Worm (Caenorhabditis elegans): Measurements from ENCODE around the gene C17G10.13.

The C17G10.13 gene

DNA sequence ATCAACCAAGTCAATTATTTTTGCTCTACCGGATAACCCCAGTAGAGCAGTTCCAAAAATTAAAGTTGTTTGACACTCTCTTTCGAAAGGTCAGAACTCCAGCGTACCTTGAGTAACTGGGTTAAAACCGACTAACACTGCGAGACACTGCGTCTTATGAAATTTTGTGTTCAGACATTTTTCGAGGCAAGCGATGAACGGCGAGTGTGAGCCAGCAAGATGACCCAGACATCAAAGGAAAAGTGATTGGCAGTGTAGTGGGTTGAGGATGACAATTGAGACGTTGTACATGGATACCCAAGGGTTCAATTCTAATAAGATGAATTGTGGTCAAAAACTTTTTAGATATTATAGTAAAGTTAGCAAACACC, 45.5 kb downstream of the C17G10.13 start (continued):
- TF ChIP-seq Y5F2A.4 (GFP tag; optimal IDR thresholded peaks at IDR 0.05) (no peak), aha-1 (tag) (peak; percentile 48), dve-1 (tag; optimal IDR thresholded peaks at IDR 0.05; ENCODE audit: insufficient read depth) (peak; percentile 96), fos-1 (tag; optimal IDR thresholded peaks at IDR 0.05) (no peak), lin-15B (tag; optimal IDR thresholded peaks at IDR 0.05) (no peak), ZK546.5 (tag; optimal IDR thresholded peaks at IDR 0.05) (no peak), dmd-9 (GFP tag; IDR thresholded peaks at IDR 0.05) (peak; percentile 62; the same call in 1 of the 2 replicates), mep-1 (tag; optimal IDR thresholded peaks at IDR 0.05) (peak; percentile 76), pha-4 (GFP tag; IDR thresholded peaks at IDR 0.05) (peak; percentile 16; the same call in 1 of the 2 replicates), pha-4 (tag; optimal IDR thresholded peaks at IDR 0.05) (no peak), ceh-20 (GFP tag; IDR thresholded peaks at IDR 0.05) (peak; percentile 46), snpc-4 (tag; optimal IDR thresholded peaks at IDR 0.05) (peak; percentile 92), F49E8.2 (tag; optimal IDR thresholded peaks at IDR 0.05; ENCODE audit: borderline replicate concordance) (no peak), ztf-11 (tag; optimal IDR thresholded peaks at IDR 0.05) (no peak), hmg-1.1 (GFP tag; IDR thresholded peaks at IDR 0.05) (peak; percentile 8; the same call in 1 of the 2 replicates), nhr-102 (tag; optimal IDR thresholded peaks at IDR 0.05) (peak; percentile 10), arid-1 (GFP tag; conservative IDR thresholded peaks at IDR 0.05) (peak; percentile 74), dmd-6 (GFP tag; IDR thresholded peaks at IDR 0.05) (peak; percentile 80)

DNA sequence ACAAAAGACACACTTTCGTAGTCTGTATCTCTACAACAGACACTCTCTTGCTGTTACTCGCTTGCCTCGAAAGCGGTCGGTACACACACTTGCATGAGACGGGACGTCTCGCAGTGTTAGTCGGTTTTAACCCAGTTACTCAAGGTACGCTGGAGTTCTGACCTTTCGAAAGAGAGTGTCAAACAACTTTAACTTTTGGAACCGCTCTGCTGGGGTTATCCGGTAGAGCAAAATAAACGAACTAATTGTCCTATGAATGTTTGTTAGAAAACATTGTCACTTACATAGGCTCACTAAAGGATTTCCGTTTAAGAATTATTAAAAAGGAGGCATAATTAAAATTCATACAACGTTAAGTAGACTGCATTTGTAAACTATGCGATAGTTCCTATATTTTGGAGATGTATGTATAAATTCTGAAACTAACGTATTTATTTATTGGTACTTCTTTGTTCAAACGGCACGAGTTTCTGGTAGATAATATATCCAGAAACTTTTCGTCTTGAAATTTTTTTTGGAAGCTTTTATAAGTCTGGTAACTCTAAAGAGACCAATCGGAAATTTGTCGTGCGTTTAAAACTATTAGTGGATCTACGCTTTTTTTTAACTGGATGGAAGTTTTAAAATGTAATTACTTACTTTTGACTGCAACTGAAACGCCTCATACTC, 46.0 kb downstream of the C17G10.13 start:
- TF ChIP-seq D1046.2 (GFP tag; IDR thresholded peaks at IDR 0.05) (peak; percentile 93), nhr-41 (GFP tag; IDR thresholded peaks at IDR 0.05) (peak; percentile 88), hlh-30 (tag; optimal IDR thresholded peaks at IDR 0.05; ENCODE audit: insufficient read depth) (peak; percentile 94), tag-97 (GFP tag; IDR thresholded peaks at IDR 0.05) (peak; percentile 30; the same call in 1 of the 2 replicates), php-3 (GFP tag; IDR thresholded peaks at IDR 0.05) (peak; percentile 86), nhr-10 (tag; optimal IDR thresholded peaks at IDR 0.05) (peak; percentile 96), daf-12 (tag; optimal IDR thresholded peaks at IDR 0.05) (no peak), nhr-111 (GFP tag; optimal IDR thresholded peaks at IDR 0.05) (peak; percentile 97), unc-62 (GFP tag; optimal IDR thresholded peaks at IDR 0.05 in 1 of 2) (peak in 1 of 2 experiments; percentile 100), unc-62 (tag; optimal IDR thresholded peaks at IDR 0.05) (peak; percentile 94), nhr-25 (tag; optimal IDR thresholded peaks at IDR 0.05; ENCODE audit: borderline replicate concordance, insufficient read depth) (peak; percentile 97), F37D6.2 (tag; optimal IDR thresholded peaks at IDR 0.05) (peak; percentile 96), cey-2 (tag; optimal IDR thresholded peaks at IDR 0.05; ENCODE audit: borderline replicate concordance, insufficient read depth) (peak; percentile 92), aly-2 (tag; optimal IDR thresholded peaks at IDR 0.05) (peak; percentile 87), mdt-29 (GFP tag; IDR thresholded peaks at IDR 0.05) (peak; percentile 99), fkh-10 (GFP tag; optimal IDR thresholded peaks at IDR 0.05) (peak; percentile 98), ceh-32 (tag; optimal IDR thresholded peaks at IDR 0.05; ENCODE audit: poor library complexity) (peak; percentile 89), ceh-28 (tag; optimal IDR thresholded peaks at IDR 0.05) (peak; percentile 33), zip-2 (tag; optimal IDR thresholded peaks at IDR 0.05) (peak; percentile 92), ceh-20 (GFP tag; IDR thresholded peaks at IDR 0.05) (peak; percentile 97), nhr-28 (tag; optimal IDR thresholded peaks at IDR 0.05) (peak; percentile 95), lin-29 (GFP tag; IDR thresholded peaks at IDR 0.05) (peak; percentile 91), ZK546.5 (tag; optimal IDR thresholded peaks at IDR 0.05) (peak; percentile 44 to 74), lir-3 (tag; optimal IDR thresholded peaks at IDR 0.05) (peak; percentile 87), ctbp-1 (GFP tag; IDR thresholded peaks at IDR 0.05) (peak; percentile 99), nhr-11 (tag; optimal IDR thresholded peaks at IDR 0.05) (peak; percentile 98), ceh-62 (tag; optimal IDR thresholded peaks at IDR 0.05) (no peak), T20F7.1 (GFP tag; optimal IDR thresholded peaks at IDR 0.05) (peak; percentile 92), nhr-6 (tag; optimal IDR thresholded peaks at IDR 0.05) (peak; percentile 93), sdz-12 (GFP tag; optimal IDR thresholded peaks at IDR 0.05) (peak; percentile 94), lin-39 (tag; optimal IDR thresholded peaks at IDR 0.05) (peak; percentile 66), daf-19 (GFP tag; conservative IDR thresholded peaks at IDR 0.05) (peak; percentile 95), dpl-1 (GFP tag; optimal IDR thresholded peaks at IDR 0.05) (peak; percentile 85), aha-1 (tag) (peak; percentile 100)

Data from whole organism, L4 larva.